Worm (Caenorhabditis elegans): ENCODE measurements around the gene AH10.2.

- no peak for TF ChIP-seq T22C8.4 (GFP tag; IDR thresholded peaks at IDR 0.05)
- TF ChIP-seq flt-1 (GFP tag; IDR thresholded peaks at IDR 0.05), result no peak
- no peak for TF ChIP-seq cog-1 (tag; optimal IDR thresholded peaks at IDR 0.05)
These were observed 28.7 kb upstream of the AH10.2 start for ce11 chrV:14127834-14128233.

Measured in whole organism, midembryonic.